Worm (Caenorhabditis elegans): ENCODE results near the gene msp-36.

Gene msp-36

DNA sequence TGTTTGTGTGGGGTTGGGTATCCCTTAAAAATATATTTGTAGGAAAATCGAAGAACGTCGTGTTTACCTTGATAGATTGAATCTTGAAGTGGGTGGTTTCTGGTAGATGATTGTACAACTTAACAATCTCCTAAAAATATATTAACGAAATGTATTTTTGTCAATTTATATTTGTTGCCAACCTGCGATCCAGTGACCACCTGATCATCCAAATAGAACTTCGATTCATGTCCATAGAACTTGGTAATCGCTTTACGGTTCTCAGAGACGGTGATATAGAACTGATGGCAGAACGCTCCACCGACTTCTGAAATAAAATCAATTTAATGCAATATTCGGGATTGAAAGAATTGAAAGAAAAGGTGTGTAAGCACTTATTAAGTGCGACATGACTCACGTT, 33.2 kb downstream of the msp-36 start:
- no peak for TF ChIP-seq nhr-25 (tag; optimal IDR thresholded peaks at IDR 0.05)
- TF ChIP-seq nhr-12 (tag; optimal IDR thresholded peaks at IDR 0.05), result no peak
- TF ChIP-seq nhr-129 (tag; optimal IDR thresholded peaks at IDR 0.05), result no peak
- TF ChIP-seq gmeb-1 (tag; optimal IDR thresholded peaks at IDR 0.05), result no peak
- no peak for TF ChIP-seq mdl-1 (tag; optimal IDR thresholded peaks at IDR 0.05)

DNA sequence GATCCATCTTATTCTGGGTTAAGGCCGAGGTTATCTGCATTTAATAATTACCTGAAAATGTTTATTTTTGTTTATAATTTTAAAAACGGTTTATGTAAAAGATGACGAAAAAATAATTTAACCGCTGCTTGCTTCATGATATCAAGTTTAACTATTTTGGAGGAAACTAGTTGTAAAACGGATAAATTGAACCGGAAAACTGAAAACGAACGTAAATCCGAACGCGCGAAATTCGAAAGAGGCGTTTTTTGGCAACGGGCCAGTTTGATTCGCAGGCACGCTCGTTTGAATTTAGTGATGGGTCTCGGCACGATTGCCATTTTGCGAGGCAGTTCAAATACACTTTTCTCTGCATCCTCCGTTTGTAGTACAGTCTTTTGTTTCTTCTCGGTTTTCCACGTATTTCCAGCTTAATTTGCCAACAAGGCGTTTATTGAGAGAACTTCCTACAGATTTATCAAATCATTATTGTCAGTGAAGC, 33.7 kb downstream of the msp-36 start, which contains the start of the genes gtbp-1 and K08F4.3:
TSS of gene gtbp-1 (minus strand) at position 51 of the 481 bp plus-strand sequence.
TSS of gene K08F4.3 (plus strand) at position 352 of the 481 bp plus-strand sequence.
- TF ChIP-seq nhr-21 (tag; optimal IDR thresholded peaks at IDR 0.05) (peak; percentile 2), sem-4 (tag; optimal IDR thresholded peaks at IDR 0.05) (peak; percentile 22), Y55F3AM.14 (GFP tag; optimal IDR thresholded peaks at IDR 0.05) (no peak), nhr-6 (tag; optimal IDR thresholded peaks at IDR 0.05) (no peak), snpc-4 (tag; optimal IDR thresholded peaks at IDR 0.05) (peak; percentile 10), sma-3 (GFP tag; optimal IDR thresholded peaks at IDR 0.05) (peak; percentile 66), crh-2 (tag; optimal IDR thresholded peaks at IDR 0.05) (peak; percentile 94), blmp-1 (tag; optimal IDR thresholded peaks at IDR 0.05; ENCODE audit: insufficient read depth) (no peak), lin-11 (tag; optimal IDR thresholded peaks at IDR 0.05) (peak; percentile 84), gmeb-1 (tag; optimal IDR thresholded peaks at IDR 0.05) (peak; percentile 90), ztf-1 (GFP tag; conservative IDR thresholded peaks at IDR 0.05) (no peak), ZK546.5 (tag; optimal IDR thresholded peaks at IDR 0.05) (peak; percentile 80), skn-1 (tag; optimal IDR thresholded peaks at IDR 0.05) (no peak), ceh-16 (tag; optimal IDR thresholded peaks at IDR 0.05) (no peak), F13H6.1 (tag; optimal IDR thresholded peaks at IDR 0.05) (peak; percentile 52), ztf-11 (tag; optimal IDR thresholded peaks at IDR 0.05) (no peak), ama-1 (optimal IDR thresholded peaks at IDR 0.05) (no peak), unc-55 (GFP tag; optimal IDR thresholded peaks at IDR 0.05) (peak; percentile 94), nhr-12 (tag; optimal IDR thresholded peaks at IDR 0.05) (no peak), lin-13 (GFP tag; optimal IDR thresholded peaks at IDR 0.05) (peak; percentile 63), R02D3.7 (tag; optimal IDR thresholded peaks at IDR 0.05) (no peak), mdl-1 (tag; optimal IDR thresholded peaks at IDR 0.05) (no peak), lsy-2 (tag; optimal IDR thresholded peaks at IDR 0.05) (peak; percentile 16 to 90), zag-1 (tag; optimal IDR thresholded peaks at IDR 0.05) (peak; percentile 20), C34F6.9 (tag; optimal IDR thresholded peaks at IDR 0.05) (peak; percentile 86), nhr-129 (tag; optimal IDR thresholded peaks at IDR 0.05) (peak; percentile 90), nhr-10 (tag; optimal IDR thresholded peaks at IDR 0.05) (no peak), ceh-82 (tag; optimal IDR thresholded peaks at IDR 0.05) (no peak), sma-9 (GFP tag; optimal IDR thresholded peaks at IDR 0.05) (peak; percentile 39), sma-9 (tag; optimal IDR thresholded peaks at IDR 0.05) (no peak)

DNA sequence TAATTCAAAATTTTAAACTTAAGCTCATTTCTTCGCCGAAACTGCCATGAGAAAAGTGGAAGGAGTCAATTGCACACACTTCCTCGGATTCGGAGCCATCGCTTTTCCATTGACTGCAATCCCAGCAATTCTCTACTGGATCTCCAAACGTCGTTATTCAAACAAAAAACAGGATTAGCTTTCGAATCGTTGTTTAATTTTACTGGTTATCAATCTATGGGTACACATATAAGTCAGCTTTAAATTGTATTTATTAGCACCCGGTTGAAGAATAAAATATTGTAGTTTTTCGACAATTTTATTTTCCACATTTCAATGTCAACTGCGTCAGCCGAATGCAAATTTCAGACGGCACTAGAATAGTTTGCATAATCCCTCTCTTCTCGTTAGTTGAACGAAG, 34.7 kb downstream of the msp-36 start, which contains the start of gene glt-3:
TSS of gene glt-3 (plus strand) at position 301 of the 400 bp plus-strand sequence.
- TF ChIP-seq ztf-11 (tag; optimal IDR thresholded peaks at IDR 0.05) (no peak), sem-4 (tag; optimal IDR thresholded peaks at IDR 0.05) (no peak), mab-5 (tag; optimal IDR thresholded peaks at IDR 0.05) (no peak), F13H6.1 (tag; optimal IDR thresholded peaks at IDR 0.05) (no peak), ceh-16 (tag; optimal IDR thresholded peaks at IDR 0.05) (no peak), nhr-6 (tag; optimal IDR thresholded peaks at IDR 0.05) (no peak), mdl-1 (tag; optimal IDR thresholded peaks at IDR 0.05) (no peak), Y55F3AM.14 (GFP tag; optimal IDR thresholded peaks at IDR 0.05) (no peak), egl-27 (tag; optimal IDR thresholded peaks at IDR 0.05) (no peak), fos-1 (tag; optimal IDR thresholded peaks at IDR 0.05) (no peak), nhr-12 (tag; optimal IDR thresholded peaks at IDR 0.05) (no peak), aly-2 (tag; optimal IDR thresholded peaks at IDR 0.05) (no peak), sma-3 (GFP tag; optimal IDR thresholded peaks at IDR 0.05) (no peak), lin-11 (tag; optimal IDR thresholded peaks at IDR 0.05) (no peak)

- TF ChIP-seq unc-39 (tag; optimal IDR thresholded peaks at IDR 0.05) (no peak), fos-1 (tag; optimal IDR thresholded peaks at IDR 0.05) (no peak), zag-1 (tag; optimal IDR thresholded peaks at IDR 0.05) (no peak), lsy-2 (tag; optimal IDR thresholded peaks at IDR 0.05) (no peak), crh-2 (tag; optimal IDR thresholded peaks at IDR 0.05) (no peak), nhr-10 (tag; optimal IDR thresholded peaks at IDR 0.05) (no peak), ztf-4 (tag; optimal IDR thresholded peaks at IDR 0.05) (no peak), snpc-4 (tag; optimal IDR thresholded peaks at IDR 0.05) (no peak), ZK546.5 (tag; optimal IDR thresholded peaks at IDR 0.05) (no peak), lin-39 (tag; optimal IDR thresholded peaks at IDR 0.05) (no peak), skn-1 (tag; optimal IDR thresholded peaks at IDR 0.05) (no peak), egl-27 (tag; optimal IDR thresholded peaks at IDR 0.05) (no peak), ztf-1 (GFP tag; conservative IDR thresholded peaks at IDR 0.05) (no peak), nhr-77 (tag; optimal IDR thresholded peaks at IDR 0.05) (no peak), ztf-11 (tag; optimal IDR thresholded peaks at IDR 0.05) (no peak), ama-1 (optimal IDR thresholded peaks at IDR 0.05) (no peak)
Measured at ce11 chrIV:10135817-10136216, 40.6 kb downstream of the msp-36 start, which contains the start of gene K08F4.5. Gene K08F4.5 (minus strand): TSS chrIV:10135917.

All from whole organism, L2 larva.